Fruit fly (Drosophila melanogaster) whole organism, prepupa: ENCODE measurements around the gene CG5892.

ENCODE experiments used
- Blimp-1 ChIP-seq: fragments of 200-800 bp; sonication (Bioruptor generic); optimal IDR thresholded peaks from 3 replicates; lab custom pipeline; 2017; ENCODE audit warnings: missing biosample characterization, missing genetic modification characterization, mild to moderate bottlenecking, moderate library complexity, missing genetic modification reagents
- CG10669 ChIP-seq: fragments of 200-800 bp; sonication (Bioruptor generic); optimal IDR thresholded peaks from 3 replicates; lab custom pipeline; 2018; ENCODE audit warnings: missing biosample characterization, mild to moderate bottlenecking, missing genetic modification characterization, moderate library complexity
- CG11294 ChIP-seq: fragments of 200-800 bp; sonication (Bioruptor generic); IDR thresholded peaks from 2 replicates; pipeline ENCODE4 v1.3.6; 2022; ENCODE audit warnings: missing biosample characterization, missing genetic modification characterization
- CG15336 ChIP-seq: fragments of 200-800 bp; sonication (Bioruptor generic); IDR thresholded peaks from 2 replicates; pipeline ENCODE4 v1.3.6; 2022; ENCODE audit warnings: missing biosample characterization, missing genetic modification characterization
- CG16779 ChIP-seq: fragments of 200-800 bp; sonication (Bioruptor generic); optimal IDR thresholded peaks from 3 replicates; lab custom pipeline; 2017; ENCODE audit warnings: missing biosample characterization, mild to moderate bottlenecking, missing genetic modification characterization
- CG3032 ChIP-seq: fragments of 200-800 bp; optimal IDR thresholded peaks from 2 replicates; lab custom pipeline; 2019; ENCODE audit warnings: missing biosample characterization, mild to moderate bottlenecking, missing genetic modification characterization, moderate library complexity
- CG31627 ChIP-seq: fragments of 200-800 bp; sonication (Bioruptor generic); optimal IDR thresholded peaks from 3 replicates; lab custom pipeline; 2016; ENCODE audit warnings: missing biosample characterization, missing genetic modification characterization
- CG34406 ChIP-seq: fragments of 200-800 bp; sonication (Bioruptor generic); optimal IDR thresholded peaks from 3 replicates; lab custom pipeline; 2016; ENCODE audit warnings: missing biosample characterization, missing genetic modification characterization
- CG3919 ChIP-seq: fragments of 200-800 bp; sonication (Bioruptor generic); optimal IDR thresholded peaks from 3 replicates; lab custom pipeline; 2016; ENCODE audit warnings: missing biosample characterization, missing genetic modification characterization
- CG4318 ChIP-seq: fragments of 200-800 bp; sonication (Bioruptor generic); optimal IDR thresholded peaks from 3 replicates; lab custom pipeline; 2017; ENCODE audit warnings: missing biosample characterization, mild to moderate bottlenecking, missing genetic modification characterization
- CG6163 ChIP-seq: fragments of 200-800 bp; sonication (Bioruptor generic); IDR thresholded peaks from 3 replicates; pipeline ENCODE4 v1.3.6; 2022; ENCODE audit warnings: missing biosample characterization, missing genetic modification characterization
- CG6276 ChIP-seq: fragments of 200-800 bp; sonication (Bioruptor generic); optimal IDR thresholded peaks from 2 replicates; lab custom pipeline; 2017; ENCODE audit warnings: missing biosample characterization, mild to moderate bottlenecking, missing genetic modification characterization
- CG6854 ChIP-seq: fragments of 200-800 bp; sonication (Bioruptor generic); optimal IDR thresholded peaks from 2 replicates; lab custom pipeline; 2017; ENCODE audit warnings: missing biosample characterization, mild to moderate bottlenecking, missing genetic modification characterization
- CG7368 ChIP-seq: fragments of 200-800 bp; sonication (Bioruptor generic); optimal IDR thresholded peaks from 3 replicates; lab custom pipeline; 2016; ENCODE audit warnings: missing biosample characterization, missing genetic modification characterization
- CG8119 ChIP-seq: fragments of 200-800 bp; sonication (Bioruptor generic); IDR thresholded peaks from 3 replicates; pipeline ENCODE4 v1.3.6; 2022; ENCODE audit warnings: missing biosample characterization, missing genetic modification characterization
- CG9139 ChIP-seq: fragments of 200-800 bp; sonication (Bioruptor generic); optimal IDR thresholded peaks from 3 replicates; lab custom pipeline; 2017; ENCODE audit warnings: missing biosample characterization, mild to moderate bottlenecking, missing genetic modification characterization
- Eip78C ChIP-seq: fragments of 200-800 bp; sonication (Bioruptor generic); peaks from one replicate; lab custom pipeline; 2016; ENCODE audit warnings: missing biosample characterization, missing genetic modification characterization
- Eip93F ChIP-seq: fragments of 200-800 bp; sonication (Bioruptor generic); optimal IDR thresholded peaks from 2 replicates; lab custom pipeline; 2016; ENCODE audit warnings: missing biosample characterization, mild to moderate bottlenecking, missing genetic modification characterization
- Ets96B ChIP-seq: fragments of 200-800 bp; optimal IDR thresholded peaks from 2 replicates; lab custom pipeline; 2019; ENCODE audit warnings: missing biosample characterization, mild to moderate bottlenecking, missing genetic modification characterization, moderate library complexity
- Gug ChIP-seq: fragments of 200-800 bp; sonication (Bioruptor generic); IDR thresholded peaks from 2 replicates; pipeline ENCODE4 v1.3.6; 2022; ENCODE audit warnings: missing biosample characterization, missing genetic modification characterization
- Hr4 ChIP-seq: fragments of 200-800 bp; sonication (Bioruptor generic); optimal IDR thresholded peaks from 3 replicates; lab custom pipeline; 2016; ENCODE audit warnings: missing biosample characterization, missing genetic modification characterization
- Met ChIP-seq: fragments of 200-800 bp; sonication (Bioruptor generic); optimal IDR thresholded peaks from 3 replicates; lab custom pipeline; 2016; ENCODE audit warnings: missing biosample characterization, missing genetic modification characterization
- OdsH ChIP-seq: fragments of 200-800 bp; sonication (Bioruptor generic); optimal IDR thresholded peaks from 3 replicates; lab custom pipeline; 2016; ENCODE audit warnings: missing biosample characterization, missing genetic modification characterization
- Smox ChIP-seq: fragments of 200-800 bp; sonication (Bioruptor generic); optimal IDR thresholded peaks from 3 replicates; lab custom pipeline; 2016; ENCODE audit warnings: missing biosample characterization, missing genetic modification characterization
- Sox102F ChIP-seq: fragments of 200-800 bp; sonication (Bioruptor generic); optimal IDR thresholded peaks from 2 replicates; lab custom pipeline; 2016; ENCODE audit warnings: missing biosample characterization, mild to moderate bottlenecking, missing genetic modification characterization
- Sox14 ChIP-seq: fragments of 200-800 bp; sonication (Bioruptor generic); optimal IDR thresholded peaks from 3 replicates; lab custom pipeline; 2016; ENCODE audit warnings: missing biosample characterization, missing genetic modification characterization
- Sox15 ChIP-seq: fragments of 200-800 bp; sonication (Bioruptor generic); optimal IDR thresholded peaks from 3 replicates; lab custom pipeline; 2016; ENCODE audit warnings: missing biosample characterization, missing genetic modification characterization
- acj6 ChIP-seq: fragments of 200-800 bp; sonication (Bioruptor generic); optimal IDR thresholded peaks from 3 replicates; lab custom pipeline; 2016; ENCODE audit warnings: missing biosample characterization, missing genetic modification characterization
- cyc ChIP-seq: fragments of 200-800 bp; sonication (Bioruptor generic); optimal IDR thresholded peaks from 3 replicates; lab custom pipeline; 2016; ENCODE audit warnings: missing biosample characterization, missing genetic modification characterization
- dac ChIP-seq: fragments of 200-800 bp; sonication (Bioruptor generic); optimal IDR thresholded peaks from 2 replicates; lab custom pipeline; 2017; ENCODE audit warnings: missing biosample characterization, mild to moderate bottlenecking, missing genetic modification characterization
- eg ChIP-seq: fragments of 200-800 bp; sonication (Bioruptor generic); IDR thresholded peaks from 3 replicates; pipeline ENCODE4 v1.3.6; 2022; ENCODE audit warnings: missing biosample characterization, missing genetic modification characterization
- esn ChIP-seq: fragments of 200-800 bp; sonication (Bioruptor generic); optimal IDR thresholded peaks from 2 replicates; lab custom pipeline; 2016; ENCODE audit warnings: missing biosample characterization, mild to moderate bottlenecking, missing genetic modification characterization, moderate library complexity
- fkh ChIP-seq: fragments of 200-800 bp; sonication (Bioruptor generic); optimal IDR thresholded peaks from 3 replicates; lab custom pipeline; 2017; ENCODE audit warnings: missing biosample characterization, mild to moderate bottlenecking, missing genetic modification characterization, moderate library complexity
- lz ChIP-seq: fragments of 200-800 bp; sonication (Bioruptor generic); optimal IDR thresholded peaks from 3 replicates; lab custom pipeline; 2016; ENCODE audit warnings: missing biosample characterization, missing genetic modification characterization
- net ChIP-seq: fragments of 200-800 bp; sonication (Bioruptor generic); optimal IDR thresholded peaks from 3 replicates; lab custom pipeline; 2016; ENCODE audit warnings: missing biosample characterization, missing genetic modification characterization
- salr ChIP-seq, 2 experiments: fragments of 200-800 bp; sonication (Bioruptor generic); optimal IDR thresholded peaks; 3 replicates each; lab custom pipeline; 2016 to 2018; ENCODE audit warnings: missing biosample characterization in 2 of 2, missing genetic modification characterization in 2 of 2, mild to moderate bottlenecking in 1 of 2
- ss ChIP-seq, 2 experiments: fragments of 200-800 bp; sonication (Bioruptor generic); optimal IDR thresholded peaks; 2 replicates in 1 of 2; 3 replicates in 1 of 2; lab custom pipeline; 2017 to 2018; ENCODE audit warnings: mild to moderate bottlenecking in 2 of 2, missing biosample characterization in 2 of 2, missing genetic modification characterization in 2 of 2, moderate library complexity in 1 of 2
- svp ChIP-seq: fragments of 200-800 bp; sonication (Bioruptor generic); peaks from one replicate; lab custom pipeline; 2016; ENCODE audit warnings: missing biosample characterization, missing genetic modification characterization
- topi ChIP-seq: fragments of 200-800 bp; sonication (Bioruptor generic); optimal IDR thresholded peaks from 3 replicates; lab custom pipeline; 2016; ENCODE audit warnings: missing biosample characterization, missing genetic modification characterization
- vri ChIP-seq: fragments of 200-800 bp; sonication (Bioruptor generic); optimal IDR thresholded peaks from 3 replicates; lab custom pipeline; 2016; ENCODE audit warnings: missing biosample characterization, mild to moderate bottlenecking, missing genetic modification characterization

CG5892 gene

dm6 chr3R:21199953-21200368 lies 42.5 kb upstream of the CG5892 start (continued):
- TF ChIP-seq CG10669 (GFP tag; lab: Kevin White, UChicago) (peak; percentile 31), CG11294 (GFP tag; lab: Robert Waterston, UW) (peak; percentile 64; the same call in 1 of the 2 replicates), cyc (GFP tag; lab: Kevin White, UChicago) (peak; percentile 37), fkh (no peak), Hr4 (peak; percentile 85), ss (GFP tag; optimal IDR thresholded peaks at IDR 0.05; lab: Kevin White, UChicago) (peak; percentile 35 to 37), CG3919 (GFP tag; lab: Kevin White, UChicago) (peak; percentile 55), Sox15 (GFP tag; lab: Kevin White, UChicago) (peak; percentile 25)

- TF ChIP-seq salr (GFP tag; optimal IDR thresholded peaks at IDR 0.05; lab: Kevin White, UChicago) (no peak), CG31627 (GFP tag; lab: Kevin White, UChicago) (no peak), Met (GFP tag; lab: Kevin White, UChicago) (no peak), CG6854 (GFP tag; lab: Kevin White, UChicago) (no peak), CG6276 (GFP tag; lab: Kevin White, UChicago) (no peak), svp (GFP tag; lab: Kevin White, UChicago) (peak; percentile 78), CG3032 (tag; lab: Kevin White, UChicago) (no peak), Ets96B (tag; lab: Kevin White, UChicago) (no peak), ss (GFP tag; optimal IDR thresholded peaks at IDR 0.05; lab: Kevin White, UChicago) (no peak)
Measured at dm6 chr3R:21201627-21202026, 40.8 kb upstream of the CG5892 start.

dm6 chr3R:21203135-21203534 lies 39.3 kb upstream of the CG5892 start:
- TF ChIP-seq vri (GFP tag; lab: Kevin White, UChicago) (peak; percentile 82), CG9139 (no peak), svp (GFP tag; lab: Kevin White, UChicago) (peak; percentile 74), Gug (GFP tag; lab: Robert Waterston, UW) (no peak), CG8119 (no peak), Eip78C (GFP tag; lab: Kevin White, UChicago) (peak; percentile 52), Sox14 (GFP tag; lab: Kevin White, UChicago) (peak; percentile 28)

- TF ChIP-seq net (no peak), cyc (GFP tag; lab: Kevin White, UChicago) (no peak), CG7368 (GFP tag; lab: Kevin White, UChicago) (no peak), fkh (peak; percentile 41), CG6163 (peak; percentile 36; the same call in 1 of the 3 replicates), ss (GFP tag; optimal IDR thresholded peaks at IDR 0.05; lab: Kevin White, UChicago) (no peak), CG34406 (GFP tag; lab: Kevin White, UChicago) (no peak), CG8119 (peak; percentile 25; the same call in 2 of the 3 replicates), CG15336 (GFP tag; lab: Robert Waterston, UW) (peak; percentile 6; the same call in 1 of the 2 replicates), OdsH (GFP tag; lab: Kevin White, UChicago) (no peak), esn (no peak), Blimp-1 (GFP tag; lab: Kevin White, UChicago) (no peak), salr (GFP tag; optimal IDR thresholded peaks at IDR 0.05; lab: Kevin White, UChicago) (no peak)
Measured at dm6 chr3R:21203660-21204499, 38.5 kb upstream of the CG5892 start.

- TF ChIP-seq CG3032 (tag; lab: Kevin White, UChicago): peak; percentile 87
- TF ChIP-seq fkh: peak; percentile 90
- TF ChIP-seq Eip93F (GFP tag; lab: Kevin White, UChicago): peak; percentile 73
- peak; percentile 94 for TF ChIP-seq CG4318 (GFP tag; lab: Kevin White, UChicago)
- TF ChIP-seq CG34406 (GFP tag; lab: Kevin White, UChicago): peak; percentile 90
- TF ChIP-seq lz (GFP tag; lab: Kevin White, UChicago): peak; percentile 86
- TF ChIP-seq svp (GFP tag; lab: Kevin White, UChicago): peak; percentile 97
- TF ChIP-seq Smox: peak; percentile 85
- peak; percentile 94 for TF ChIP-seq acj6 (GFP tag; lab: Kevin White, UChicago)
- peak; percentile 79 for TF ChIP-seq Sox102F (GFP tag; lab: Kevin White, UChicago)
- peak; percentile 80 for TF ChIP-seq cyc (GFP tag; lab: Kevin White, UChicago)
- peak; percentile 93 for TF ChIP-seq CG6163
- peak; percentile 99 for TF ChIP-seq Eip78C (GFP tag; lab: Kevin White, UChicago)
- peak; percentile 91 for TF ChIP-seq dac (GFP tag; lab: Kevin White, UChicago)
- peak; percentile 88 for TF ChIP-seq CG11294 (GFP tag; lab: Robert Waterston, UW)
- peak; percentile 87 for TF ChIP-seq topi
- TF ChIP-seq CG16779 (tag; lab: Kevin White, UChicago): peak; percentile 83
- peak; percentile 91 for TF ChIP-seq eg (GFP tag; lab: Robert Waterston, UW)
- peak; percentile 88 for TF ChIP-seq Met (GFP tag; lab: Kevin White, UChicago)
Measured at dm6 chr3R:21204500-21205167, 37.8 kb upstream of the CG5892 start.
